Fruit fly (Drosophila melanogaster): ENCODE results near the gene He.

- TF ChIP-seq h (optimal IDR thresholded peaks at IDR 0.05) = no peak
- TF ChIP-seq insv (optimal IDR thresholded peaks at IDR 0.05) = no peak
- TF ChIP-seq psq (optimal IDR thresholded peaks at IDR 0.05) = no peak
- no peak for TF ChIP-seq Sin3A (optimal IDR thresholded peaks at IDR 0.05)
- TF ChIP-seq Myc (optimal IDR thresholded peaks at IDR 0.05) = no peak
Observed at dm6 chr2L:14020875-14021643, 48.3 kb upstream of the He start.
